Worm (Caenorhabditis elegans): Measurements from ENCODE around the gene grl-5.

Gene grl-5

DNA sequence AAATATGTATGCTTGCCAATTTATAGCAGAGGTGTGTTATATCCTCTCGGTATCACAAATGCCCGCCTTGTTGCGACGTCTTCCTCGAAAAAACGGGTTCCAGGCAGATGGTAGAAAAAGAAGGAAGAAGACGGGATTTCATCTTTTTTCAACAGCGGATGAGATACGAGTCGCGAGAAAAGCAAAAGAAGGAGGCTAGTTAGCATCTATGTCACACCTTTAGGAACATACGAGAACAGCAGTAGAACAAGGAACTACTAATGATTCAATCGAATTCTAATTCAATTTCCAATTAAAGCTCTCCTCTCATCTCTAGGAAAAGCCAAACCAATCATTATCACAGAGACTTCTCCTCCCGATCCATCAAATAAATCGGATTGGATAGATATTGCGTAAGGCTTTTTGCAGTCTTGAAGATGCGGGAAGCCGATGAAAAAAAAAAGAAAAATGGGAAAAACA lies at the start of gene grl-5:
Gene grl-5 (minus strand): TSS at position 51 of the 459 bp plus-strand sequence.
- no peak for TF ChIP-seq ceh-79 (tag; optimal IDR thresholded peaks at IDR 0.05)
- TF ChIP-seq B0019.2 (GFP tag; conservative IDR thresholded peaks at IDR 0.05) = no peak
- no peak for TF ChIP-seq nfyb-1 (GFP tag; IDR thresholded peaks at IDR 0.05)
- TF ChIP-seq let-526 (GFP tag; IDR thresholded peaks at IDR 0.05) = no peak
- no peak for TF ChIP-seq egl-18 (GFP tag; IDR thresholded peaks at IDR 0.05)
- TF ChIP-seq madf-6 (GFP tag; IDR thresholded peaks at IDR 0.05) = no peak
- no peak for TF ChIP-seq rec-8 (tag; optimal IDR thresholded peaks at IDR 0.05)
- no peak for TF ChIP-seq cebp-1 (GFP tag; IDR thresholded peaks at IDR 0.05)
- no peak for TF ChIP-seq cebp-1 (tag; optimal IDR thresholded peaks at IDR 0.05)

DNA sequence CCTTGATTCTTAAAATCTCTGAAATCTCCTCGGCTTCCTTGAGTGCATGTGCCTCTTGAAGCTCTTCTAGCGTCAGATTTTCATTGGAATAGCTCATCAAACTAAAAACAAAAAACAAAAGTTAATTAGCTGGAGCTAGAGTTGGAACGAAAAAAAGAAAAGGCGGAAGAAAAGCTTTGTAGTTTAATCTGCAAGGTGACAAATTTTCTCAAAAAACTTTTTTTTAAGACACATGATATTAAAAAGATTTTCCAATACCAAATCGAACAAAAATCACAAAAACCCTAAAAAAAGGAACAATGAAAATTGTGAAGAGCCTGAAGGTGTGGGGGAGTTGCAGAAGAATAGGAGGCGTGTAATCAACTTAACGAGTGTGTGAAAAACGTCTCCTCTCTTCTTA lies 40.2 kb upstream of the grl-5 start, which contains the start of gene gnrr-5:
Gene gnrr-5 (minus strand): TSS at position 101 of the 400 bp plus-strand sequence.
- no peak for TF ChIP-seq ama-1 (optimal IDR thresholded peaks at IDR 0.05)
- no peak for TF ChIP-seq ama-1 (GFP tag; optimal IDR thresholded peaks at IDR 0.05)
- TF ChIP-seq lin-35 (GFP tag; optimal IDR thresholded peaks at IDR 0.05) = no peak
- TF ChIP-seq ceh-79 (tag; optimal IDR thresholded peaks at IDR 0.05) = no peak
- no peak for TF ChIP-seq sdz-38 (tag; optimal IDR thresholded peaks at IDR 0.05)
- TF ChIP-seq nfyb-1 (GFP tag; IDR thresholded peaks at IDR 0.05) = no peak
- no peak for TF ChIP-seq B0336.3 (GFP tag; IDR thresholded peaks at IDR 0.05)
- no peak for TF ChIP-seq ekl-4 (GFP tag; IDR thresholded peaks at IDR 0.05)
- no peak for TF ChIP-seq dpff-1 (tag; optimal IDR thresholded peaks at IDR 0.05)
- TF ChIP-seq D2030.7 (GFP tag; IDR thresholded peaks at IDR 0.05) = no peak
- no peak for TF ChIP-seq F37B4.10 (GFP tag; IDR thresholded peaks at IDR 0.05)
- no peak for TF ChIP-seq madf-6 (GFP tag; IDR thresholded peaks at IDR 0.05)
- no peak for TF ChIP-seq egrh-3 (GFP tag; IDR thresholded peaks at IDR 0.05)
- no peak for TF ChIP-seq ztf-22 (GFP tag; optimal IDR thresholded peaks at IDR 0.05)
- no peak for TF ChIP-seq ztf-26 (tag; optimal IDR thresholded peaks at IDR 0.05)

- no peak for TF ChIP-seq ztf-18 (tag; optimal IDR thresholded peaks at IDR 0.05)
- peak; percentile 25 for TF ChIP-seq attf-5 (GFP tag; optimal IDR thresholded peaks at IDR 0.05)
- no peak for TF ChIP-seq F39B2.1 (GFP tag; IDR thresholded peaks at IDR 0.05)
- TF ChIP-seq F23B12.7 (tag; optimal IDR thresholded peaks at IDR 0.05; ENCODE audit: insufficient read depth) = peak; percentile 15
- TF ChIP-seq madf-6 (GFP tag; IDR thresholded peaks at IDR 0.05) = no peak
- peak; percentile 87 for TF ChIP-seq dpl-1 (GFP tag; optimal IDR thresholded peaks at IDR 0.05)
- no peak for TF ChIP-seq chd-7 (tag; optimal IDR thresholded peaks at IDR 0.05)
- 0 out of 2 replicates have a peak, but pooled peaks have one; percentile 26 for TF ChIP-seq dox-1 (GFP tag; IDR thresholded peaks at IDR 0.05)
- peak; percentile 41; the same call in 1 of the 2 replicates for TF ChIP-seq nfyb-1 (GFP tag; IDR thresholded peaks at IDR 0.05)
- TF ChIP-seq efl-1 (GFP tag; optimal IDR thresholded peaks at IDR 0.05) = peak; percentile 79
- TF ChIP-seq mcd-1 (GFP tag; IDR thresholded peaks at IDR 0.05) = peak; percentile 94
- no peak for TF ChIP-seq ztf-28 (GFP tag; IDR thresholded peaks at IDR 0.05)
- TF ChIP-seq snpc-1.1 (tag; optimal IDR thresholded peaks at IDR 0.05; ENCODE audit: insufficient read depth) = peak; percentile 20
- TF ChIP-seq lsl-1 (GFP tag; optimal IDR thresholded peaks at IDR 0.05) = peak; percentile 40
- no peak for TF ChIP-seq cebp-1 (GFP tag; IDR thresholded peaks at IDR 0.05)
- peak; percentile 71 for TF ChIP-seq cebp-1 (tag; optimal IDR thresholded peaks at IDR 0.05)
- peak; percentile 56 to 92 (median 72) for TF ChIP-seq lin-35 (GFP tag; optimal IDR thresholded peaks at IDR 0.05)
- peak; percentile 19 for TF ChIP-seq nhr-80 (tag; optimal IDR thresholded peaks at IDR 0.05)
- TF ChIP-seq lin-40 (tag; optimal IDR thresholded peaks at IDR 0.05) = peak; percentile 42
- TF ChIP-seq lin-54 (GFP tag; optimal IDR thresholded peaks at IDR 0.05) = peak; percentile 91
Measured at ce11 chrV:4450523-4451089, 36.1 kb upstream of the grl-5 start, which contains the start of gene rft-2. Gene rft-2, minus strand, starts transcription at chrV:4450563.

Measured in whole organism, young adult.